Worm (Caenorhabditis elegans) whole organism, young adult: ENCODE data around the gene ZK1193.2.

ENCODE experiments used
- dox-1 ChIP-seq: fragments of 200-800 bp; sonication (Bioruptor generic); IDR thresholded peaks from 2 replicates; pipeline ENCODE4 v1.3.6; 2022; ENCODE audit warnings: missing genetic modification reagents, missing genetic modification characterization, missing compliant biosample characterization
- fkh-3 ChIP-seq: sonication (generic microtip); optimal IDR thresholded peaks from 2 replicates; lab custom pipeline; 2016; ENCODE audit warnings: mild to moderate bottlenecking, missing genetic modification characterization, missing compliant biosample characterization
- nfya-2 ChIP-seq: fragments of 200-800 bp; sonication (Bioruptor generic); IDR thresholded peaks from 2 replicates; pipeline ENCODE4 v1.3.6; 2022; ENCODE audit warnings: missing genetic modification reagents, missing genetic modification characterization, missing compliant biosample characterization

DNA sequence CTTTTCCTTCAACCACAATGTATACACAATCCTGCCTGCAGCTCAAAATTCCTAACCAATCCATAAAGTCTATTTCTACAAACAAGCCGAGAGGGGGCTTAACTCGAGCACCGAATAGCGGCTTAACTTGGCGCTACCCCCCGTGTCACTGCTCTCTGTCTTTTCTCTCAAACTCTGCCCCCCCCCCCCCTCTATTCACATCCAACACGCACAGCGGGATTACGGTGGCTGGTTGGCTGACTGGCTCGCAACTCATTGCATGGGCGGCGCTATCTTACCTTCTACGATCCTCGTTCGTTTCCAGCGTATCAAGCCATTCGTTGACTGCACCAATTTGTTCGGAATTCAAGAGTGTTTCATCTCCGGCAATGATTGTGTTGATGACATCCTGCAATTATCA is 6.2 kb upstream of the ZK1193.2 start:
- TF ChIP-seq nfya-2 (GFP tag; lab: Robert Waterston, UW) (no peak), fkh-3 (tag; lab: Kevin White, UChicago) (no peak), dox-1 (GFP tag; lab: Robert Waterston, UW) (no peak)
